Worm (Caenorhabditis elegans): ENCODE results near the gene C29F7.1.
A peak's percentile ranks its signal among the peaks of the same experiment; 100 is the strongest.

C29F7.1 gene

ce11 chrX:13409543-13409942 is at the start of gene C29F7.1, which contains the start of gene cyp-13B1:
C29F7.1 (plus strand) TSS chrX:13409936.
cyp-13B1 (minus strand) TSS chrX:13409643.
- TF ChIP-seq dve-1 (tag; optimal IDR thresholded peaks at IDR 0.05; ENCODE audit: insufficient read depth), result peak; percentile 15
- no peak for TF ChIP-seq daf-16 (GFP tag; optimal IDR thresholded peaks at IDR 0.05)
- TF ChIP-seq daf-16 (tag; optimal IDR thresholded peaks at IDR 0.05), result peak; percentile 36
- peak; percentile 18 for TF ChIP-seq hlh-11 (tag; optimal IDR thresholded peaks at IDR 0.05)
- peak; percentile 78 for TF ChIP-seq nhr-28 (tag; optimal IDR thresholded peaks at IDR 0.05)
- TF ChIP-seq mxl-2 (GFP tag; conservative IDR thresholded peaks at IDR 0.05), result no peak

- peak in 1 of 2 experiments; percentile 40 for TF ChIP-seq mdl-1 (tag; optimal IDR thresholded peaks at IDR 0.05)
- no peak for TF ChIP-seq set-16 (GFP tag; IDR thresholded peaks at IDR 0.05)
- TF ChIP-seq nhr-48 (tag; optimal IDR thresholded peaks at IDR 0.05), result peak; percentile 85
- no peak for TF ChIP-seq nhr-25 (tag; optimal IDR thresholded peaks at IDR 0.05; ENCODE audit: borderline replicate concordance, insufficient read depth)
- peak in 1 of 2 experiments; percentile 30 for TF ChIP-seq lsy-2 (tag; optimal IDR thresholded peaks at IDR 0.05)
- peak in 1 of 2 experiments; percentile 60 for TF ChIP-seq hif-1 (tag; optimal IDR thresholded peaks at IDR 0.05)
- no peak for TF ChIP-seq lin-13 (GFP tag; optimal IDR thresholded peaks at IDR 0.05)
- TF ChIP-seq T20F7.1 (GFP tag; optimal IDR thresholded peaks at IDR 0.05), result peak; percentile 47
- no peak for TF ChIP-seq nhr-41 (GFP tag; IDR thresholded peaks at IDR 0.05)
- no peak for TF ChIP-seq egl-43 (GFP tag; IDR thresholded peaks at IDR 0.05)
- no peak for TF ChIP-seq ztf-7 (tag; optimal IDR thresholded peaks at IDR 0.05)
- peak; percentile 88 for TF ChIP-seq dve-1 (tag; optimal IDR thresholded peaks at IDR 0.05; ENCODE audit: insufficient read depth)
- no peak for TF ChIP-seq Y75B8A.6 (GFP tag; IDR thresholded peaks at IDR 0.05)
- TF ChIP-seq ztf-11 (tag; optimal IDR thresholded peaks at IDR 0.05), result no peak
- peak; percentile 80 for TF ChIP-seq mxl-3 (GFP tag; optimal IDR thresholded peaks at IDR 0.05)
- TF ChIP-seq rbr-2 (tag; optimal IDR thresholded peaks at IDR 0.05), result no peak
- TF ChIP-seq mes-2 (tag; optimal IDR thresholded peaks at IDR 0.05; ENCODE audit: poor library complexity, severe bottlenecking), result peak; percentile 4
- TF ChIP-seq unc-62 (GFP tag; optimal IDR thresholded peaks at IDR 0.05 in 1 of 2), result peak in 1 of 2 experiments; percentile 89
- no peak for TF ChIP-seq unc-62 (tag; optimal IDR thresholded peaks at IDR 0.05)
- peak; percentile 55 for TF ChIP-seq pqm-1 (tag; optimal IDR thresholded peaks at IDR 0.05)
- no peak for TF ChIP-seq lir-3 (tag; optimal IDR thresholded peaks at IDR 0.05)
- TF ChIP-seq tra-1 (GFP tag; IDR thresholded peaks at IDR 0.05), result peak; percentile 38; the same call in 1 of the 2 replicates
- peak; percentile 83 for TF ChIP-seq hlh-11 (tag; optimal IDR thresholded peaks at IDR 0.05)
- no peak for TF ChIP-seq Y105C5A.15 (GFP tag; IDR thresholded peaks at IDR 0.05)
- TF ChIP-seq ceh-20 (GFP tag; IDR thresholded peaks at IDR 0.05), result no peak
- no peak for TF ChIP-seq ceh-82 (tag; optimal IDR thresholded peaks at IDR 0.05)
- TF ChIP-seq nhr-102 (tag; optimal IDR thresholded peaks at IDR 0.05), result peak; percentile 46
- TF ChIP-seq F10B5.3 (tag; optimal IDR thresholded peaks at IDR 0.05), result no peak
- TF ChIP-seq php-3 (GFP tag; IDR thresholded peaks at IDR 0.05), result peak; percentile 65
- TF ChIP-seq spr-1 (tag; optimal IDR thresholded peaks at IDR 0.05), result no peak
- peak; percentile 57 for TF ChIP-seq nhr-28 (tag; optimal IDR thresholded peaks at IDR 0.05)
- TF ChIP-seq unc-39 (tag; optimal IDR thresholded peaks at IDR 0.05), result no peak
- TF ChIP-seq nhr-77 (tag; optimal IDR thresholded peaks at IDR 0.05), result peak; percentile 11
- TF ChIP-seq daf-16 (GFP tag; optimal IDR thresholded peaks at IDR 0.05), result no peak
- peak; percentile 65 for TF ChIP-seq daf-16 (tag; optimal IDR thresholded peaks at IDR 0.05)
- no peak for TF ChIP-seq nhr-11 (tag; optimal IDR thresholded peaks at IDR 0.05)
- TF ChIP-seq pha-4 (GFP tag; IDR thresholded peaks at IDR 0.05), result no peak
- TF ChIP-seq pha-4 (tag; optimal IDR thresholded peaks at IDR 0.05), result no peak
- 0 out of 2 replicates have a peak, but pooled peaks have one; percentile 10 for TF ChIP-seq mxl-2 (GFP tag; conservative IDR thresholded peaks at IDR 0.05)
- peak; percentile 97 for TF ChIP-seq dmd-6 (GFP tag; IDR thresholded peaks at IDR 0.05)
- TF ChIP-seq gei-8 (GFP tag; optimal IDR thresholded peaks at IDR 0.05), result no peak
- TF ChIP-seq snpc-4 (tag; optimal IDR thresholded peaks at IDR 0.05), result no peak
- no peak for TF ChIP-seq fos-1 (tag; optimal IDR thresholded peaks at IDR 0.05)
- TF ChIP-seq hlh-30 (tag; optimal IDR thresholded peaks at IDR 0.05; ENCODE audit: insufficient read depth), result peak; percentile 61
- TF ChIP-seq nhr-10 (tag; optimal IDR thresholded peaks at IDR 0.05), result peak; percentile 4
- no peak for TF ChIP-seq mdt-29 (GFP tag; IDR thresholded peaks at IDR 0.05)
These were observed 49.1 kb upstream of the C29F7.1 start for ce11 chrX:13360632-13361031.
